Worm (Caenorhabditis elegans): Measurements from ENCODE around the gene F44E5.1.

ce11 chrII:11806256-11806655, 31.9 kb upstream of the F44E5.1 start, which contains the start of gene jmjd-1.1:
- no peak for TF ChIP-seq ama-1 (optimal IDR thresholded peaks at IDR 0.05)
- no peak for TF ChIP-seq dve-1 (tag; optimal IDR thresholded peaks at IDR 0.05; ENCODE audit: insufficient read depth)
- no peak for TF ChIP-seq pqm-1 (tag; optimal IDR thresholded peaks at IDR 0.05)
- no peak for TF ChIP-seq pha-4 (GFP tag; IDR thresholded peaks at IDR 0.05)
- TF ChIP-seq pha-4 (tag; optimal IDR thresholded peaks at IDR 0.05) = no peak
- TF ChIP-seq T20F7.1 (GFP tag; optimal IDR thresholded peaks at IDR 0.05) = no peak
- no peak for TF ChIP-seq T26A8.4 (GFP tag; IDR thresholded peaks at IDR 0.05)
- TF ChIP-seq Y105C5A.15 (GFP tag; IDR thresholded peaks at IDR 0.05) = no peak
- no peak for TF ChIP-seq sdz-12 (GFP tag; optimal IDR thresholded peaks at IDR 0.05)
- no peak for TF ChIP-seq F37D6.2 (tag; optimal IDR thresholded peaks at IDR 0.05)
- no peak for TF ChIP-seq fos-1 (tag; optimal IDR thresholded peaks at IDR 0.05)
- no peak for TF ChIP-seq dpl-1 (GFP tag; optimal IDR thresholded peaks at IDR 0.05)
